Worm (Caenorhabditis elegans): Measurements from ENCODE around the gene B0361.3.
A peak's percentile ranks its signal among the peaks of the same experiment; 100 is the strongest.

B0361.3 gene

DNA sequence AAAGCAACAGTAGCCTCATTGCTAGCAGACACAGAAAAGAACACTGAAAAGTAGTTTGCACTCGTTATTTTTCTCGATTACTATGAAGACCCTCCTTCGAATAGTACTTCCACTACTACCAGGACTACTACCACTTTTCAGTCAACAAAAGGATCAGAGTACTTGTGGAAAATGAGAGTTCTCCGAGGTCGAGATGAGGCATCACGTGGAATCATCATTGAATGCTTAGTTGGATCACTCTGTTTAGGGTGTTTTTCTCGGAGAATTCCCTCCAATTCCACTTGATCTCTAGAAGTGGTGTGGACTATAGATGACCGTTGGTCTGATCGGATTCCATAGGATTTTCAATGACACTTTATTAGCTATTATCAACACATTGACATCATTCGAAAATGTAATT lies 19.5 kb downstream of the B0361.3 start:
- TF ChIP-seq irx-1 (tag; optimal IDR thresholded peaks at IDR 0.05) (no peak), lin-15B (tag; optimal IDR thresholded peaks at IDR 0.05) (no peak), ets-5 (GFP tag; IDR thresholded peaks at IDR 0.05) (no peak), sox-4 (tag; optimal IDR thresholded peaks at IDR 0.05) (no peak), F16B12.6 (tag; optimal IDR thresholded peaks at IDR 0.05) (no peak), C04F5.9 (tag; optimal IDR thresholded peaks at IDR 0.05) (no peak), sptf-1 (tag; optimal IDR thresholded peaks at IDR 0.05) (no peak), nhr-85 (tag) (peak; percentile 87), mep-1 (tag; optimal IDR thresholded peaks at IDR 0.05) (no peak), pqm-1 (tag; optimal IDR thresholded peaks at IDR 0.05) (no peak), nhr-77 (tag; optimal IDR thresholded peaks at IDR 0.05) (no peak), nhr-20 (tag; optimal IDR thresholded peaks at IDR 0.05) (peak; percentile 40), vab-15 (tag; optimal IDR thresholded peaks at IDR 0.05) (no peak), fkh-10 (GFP tag; optimal IDR thresholded peaks at IDR 0.05) (no peak), fkh-8 (tag; optimal IDR thresholded peaks at IDR 0.05) (no peak), egl-13 (tag; optimal IDR thresholded peaks at IDR 0.05) (no peak), unc-98 (GFP tag; IDR thresholded peaks at IDR 0.05) (no peak), lin-14 (GFP tag; optimal IDR thresholded peaks at IDR 0.05) (peak; percentile 44), blmp-1 (tag; optimal IDR thresholded peaks at IDR 0.05) (peak; percentile 82), efl-1 (optimal IDR thresholded peaks at IDR 0.05) (no peak), efl-1 (GFP tag; optimal IDR thresholded peaks at IDR 0.05 in 1 of 2) (peak in 1 of 2 experiments; percentile 73), fos-1 (tag; optimal IDR thresholded peaks at IDR 0.05) (no peak), hpl-2 (GFP tag; optimal IDR thresholded peaks at IDR 0.05) (no peak), isw-1 (GFP tag; IDR thresholded peaks at IDR 0.05) (no peak), rnt-1 (tag; optimal IDR thresholded peaks at IDR 0.05) (no peak), pag-3 (tag; optimal IDR thresholded peaks at IDR 0.05; ENCODE audit: borderline replicate concordance, insufficient read depth) (no peak), ama-1 (optimal IDR thresholded peaks at IDR 0.05) (no peak), dpl-1 (GFP tag; optimal IDR thresholded peaks at IDR 0.05) (no peak), alr-1 (tag; optimal IDR thresholded peaks at IDR 0.05; ENCODE audit: borderline replicate concordance) (no peak), C34B4.2 (tag; optimal IDR thresholded peaks at IDR 0.05) (no peak), lin-35 (GFP tag; optimal IDR thresholded peaks at IDR 0.05) (peak in 1 of 2 experiments; percentile 38), mef-2 (tag; optimal IDR thresholded peaks at IDR 0.05) (no peak), pax-3 (tag; optimal IDR thresholded peaks at IDR 0.05) (no peak), elt-3 (tag; optimal IDR thresholded peaks at IDR 0.05) (peak in 1 of 6 experiments; percentile 2), nhr-28 (tag; optimal IDR thresholded peaks at IDR 0.05) (no peak), grh-1 (GFP tag; IDR thresholded peaks at IDR 0.05) (peak; percentile 32; the same call in 1 of the 2 replicates), tlp-1 (tag; optimal IDR thresholded peaks at IDR 0.05) (no peak), zip-4 (GFP tag; optimal IDR thresholded peaks at IDR 0.05) (no peak), nhr-19 (GFP tag; conservative IDR thresholded peaks at IDR 0.05) (peak; percentile 33), lsy-2 (tag; optimal IDR thresholded peaks at IDR 0.05) (peak in 1 of 2 experiments; percentile 17), unc-130 (tag; optimal IDR thresholded peaks at IDR 0.05) (no peak), snu-23 (GFP tag; optimal IDR thresholded peaks at IDR 0.05) (peak; percentile 4), nhr-12 (tag; optimal IDR thresholded peaks at IDR 0.05) (no peak), fkh-4 (tag; optimal IDR thresholded peaks at IDR 0.05; ENCODE audit: borderline replicate concordance) (no peak), dsc-1 (tag; optimal IDR thresholded peaks at IDR 0.05) (no peak), Y116A8C.19 (tag; optimal IDR thresholded peaks at IDR 0.05; ENCODE audit: borderline replicate concordance) (no peak), mdl-1 (tag; optimal IDR thresholded peaks at IDR 0.05) (no peak)

All from whole organism, L1 larva.